Fruit fly (Drosophila melanogaster) whole organism, prepupa: ENCODE data around the gene CG7912.

Source experiments
- CG31627 ChIP-seq: fragments of 200-800 bp; sonication (Bioruptor generic); optimal IDR thresholded peaks from 3 replicates; lab custom pipeline; 2016; ENCODE audit warnings: missing biosample characterization, missing genetic modification characterization
- CG32006 ChIP-seq: fragments of 200-800 bp; sonication (Bioruptor generic); optimal IDR thresholded peaks from 3 replicates; lab custom pipeline; 2017; ENCODE audit warnings: missing biosample characterization, mild to moderate bottlenecking, missing genetic modification characterization
- CG6854 ChIP-seq: fragments of 200-800 bp; sonication (Bioruptor generic); optimal IDR thresholded peaks from 2 replicates; lab custom pipeline; 2017; ENCODE audit warnings: missing biosample characterization, mild to moderate bottlenecking, missing genetic modification characterization
- CG7368 ChIP-seq: fragments of 200-800 bp; sonication (Bioruptor generic); optimal IDR thresholded peaks from 3 replicates; lab custom pipeline; 2016; ENCODE audit warnings: missing biosample characterization, missing genetic modification characterization
- CG9139 ChIP-seq: fragments of 200-800 bp; sonication (Bioruptor generic); optimal IDR thresholded peaks from 3 replicates; lab custom pipeline; 2017; ENCODE audit warnings: missing biosample characterization, mild to moderate bottlenecking, missing genetic modification characterization
- Eip75B ChIP-seq: fragments of 200-800 bp; sonication (Bioruptor generic); optimal IDR thresholded peaks from 3 replicates; lab custom pipeline; 2016; ENCODE audit warnings: missing biosample characterization, missing genetic modification characterization
- Ets21C ChIP-seq: fragments of 200-800 bp; sonication (Bioruptor generic); optimal IDR thresholded peaks from 3 replicates; lab custom pipeline; 2016; ENCODE audit warnings: missing biosample characterization, missing genetic modification characterization
- Gug ChIP-seq: fragments of 200-800 bp; sonication (Bioruptor generic); IDR thresholded peaks from 2 replicates; pipeline ENCODE4 v1.3.6; 2022; ENCODE audit warnings: missing biosample characterization, missing genetic modification characterization
- Lpt ChIP-seq: fragments of 200-800 bp; sonication (Bioruptor generic); optimal IDR thresholded peaks from 3 replicates; lab custom pipeline; 2016; ENCODE audit warnings: missing biosample characterization, missing genetic modification characterization
- topi ChIP-seq: fragments of 200-800 bp; sonication (Bioruptor generic); optimal IDR thresholded peaks from 3 replicates; lab custom pipeline; 2016; ENCODE audit warnings: missing biosample characterization, missing genetic modification characterization

DNA sequence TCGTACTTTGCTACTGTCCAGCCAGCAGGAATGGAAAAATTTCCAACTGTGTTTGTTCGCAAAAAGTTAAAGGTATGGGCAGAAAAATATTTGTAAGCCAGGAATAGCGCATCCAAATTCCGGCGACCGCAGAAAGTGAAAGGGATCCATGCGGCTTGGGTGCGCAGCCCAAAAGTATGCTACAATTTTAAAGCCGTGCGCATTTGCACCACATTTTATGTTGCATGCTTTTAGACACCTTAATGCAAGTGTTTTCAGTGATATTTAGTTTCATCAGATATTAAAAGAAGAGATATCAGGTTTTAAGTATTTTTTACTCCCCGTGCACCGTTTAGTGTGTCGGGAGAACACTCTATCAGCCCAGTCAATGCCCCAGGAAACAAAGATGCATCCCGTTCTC, 45.9 kb downstream of the CG7912 start:
- TF ChIP-seq CG6854 (GFP tag; lab: Kevin White, UChicago), result no peak
- no peak for TF ChIP-seq Gug (GFP tag; lab: Robert Waterston, UW)
- TF ChIP-seq CG9139 (GFP tag; lab: Kevin White, UChicago), result no peak
- no peak for TF ChIP-seq topi (GFP tag; lab: Kevin White, UChicago)
- TF ChIP-seq Eip75B (GFP tag; lab: Kevin White, UChicago), result no peak
- no peak for TF ChIP-seq CG7368 (GFP tag; lab: Kevin White, UChicago)
- TF ChIP-seq CG32006 (GFP tag; lab: Kevin White, UChicago), result no peak
- TF ChIP-seq Lpt, result no peak
- TF ChIP-seq CG31627, result no peak
- TF ChIP-seq Ets21C (GFP tag; lab: Kevin White, UChicago), result no peak
